ENCODE assay signal across 1 worm cellular context in the genomic region with DNA sequence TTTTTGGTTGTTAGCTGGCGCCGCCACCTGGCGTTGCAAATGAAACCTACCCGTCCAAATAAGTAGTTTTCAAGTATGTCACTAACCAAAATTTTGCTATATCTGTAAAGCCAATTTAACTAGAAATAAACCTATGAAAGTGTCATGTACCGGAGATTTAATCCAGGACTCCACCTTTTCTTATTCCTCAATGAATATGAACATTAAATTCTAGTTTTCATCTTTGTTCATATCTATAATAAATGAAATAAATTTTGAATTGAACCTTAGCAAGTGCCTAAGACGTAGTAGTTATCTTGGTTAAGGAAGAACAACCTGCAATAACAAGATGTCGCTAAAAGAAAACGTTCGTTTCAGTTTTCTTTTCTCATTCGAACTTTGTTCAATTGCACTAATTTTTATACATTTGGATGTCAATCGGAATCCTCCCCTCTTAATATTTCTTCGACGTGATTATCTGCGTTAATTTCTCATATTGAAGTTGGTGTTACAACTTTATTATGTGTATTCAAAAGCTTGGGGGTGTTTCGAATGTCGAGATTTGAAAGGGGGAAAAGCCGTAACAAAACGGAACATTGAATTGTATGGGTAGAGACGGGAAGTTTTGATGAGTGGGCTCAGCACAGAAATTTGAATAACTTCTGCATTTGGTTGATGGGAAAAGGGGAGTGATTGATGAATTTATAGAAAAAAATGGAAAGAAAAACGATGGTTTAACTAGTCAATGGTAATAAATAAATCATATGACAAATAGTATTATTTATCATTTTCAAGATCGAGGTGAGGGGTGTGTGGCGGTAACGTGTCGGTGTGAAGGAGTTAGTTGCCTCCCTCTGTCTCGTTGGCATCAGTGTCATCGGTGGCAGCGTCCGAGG.
TF ChIP-seq lines count a peak whose summit lies in the region.

No protein-coding gene starts in this region.

TF ChIP-seq in whole organism, L1 larva, 84 proteins besides CTCF, POLR2A, EP300 and RAD21 (continued from another document):
- TF ChIP-seq pag-3 (tag; optimal IDR thresholded peaks at IDR 0.05; lab: Kevin White, UChicago; ENCODE audit: borderline replicate concordance, insufficient read depth) = no peak
- TF ChIP-seq tbx-2 (tag; optimal IDR thresholded peaks at IDR 0.05; lab: Kevin White, UChicago) = no peak
- no peak for TF ChIP-seq unc-30 (tag; optimal IDR thresholded peaks at IDR 0.05; lab: Kevin White, UChicago)
- no peak for TF ChIP-seq ces-1 (GFP tag; optimal IDR thresholded peaks at IDR 0.05; lab: Kevin White, UChicago)
- no peak for TF ChIP-seq ceh-8 (GFP tag; optimal IDR thresholded peaks at IDR 0.05; lab: Kevin White, UChicago)
- no peak for TF ChIP-seq elt-3 (tag; optimal IDR thresholded peaks at IDR 0.05; lab: Kevin White, UChicago)
- TF ChIP-seq swsn-7 (tag; optimal IDR thresholded peaks at IDR 0.05; lab: Kevin White, UChicago) = no peak
- TF ChIP-seq rnt-1 (tag; optimal IDR thresholded peaks at IDR 0.05; lab: Kevin White, UChicago) = no peak
- TF ChIP-seq unc-130 (tag; optimal IDR thresholded peaks at IDR 0.05; lab: Kevin White, UChicago) = no peak
- 0 out of 2 replicates have a peak, but pooled peaks have one; percentile 12 for TF ChIP-seq nhr-19 (GFP tag; conservative IDR thresholded peaks at IDR 0.05; lab: Robert Waterston, UW)
- TF ChIP-seq alr-1 (tag; optimal IDR thresholded peaks at IDR 0.05; lab: Kevin White, UChicago; ENCODE audit: borderline replicate concordance) = no peak
- no peak for TF ChIP-seq skn-1 (tag; optimal IDR thresholded peaks at IDR 0.05; lab: Kevin White, UChicago)
- TF ChIP-seq snu-23 (GFP tag; optimal IDR thresholded peaks at IDR 0.05; lab: Kevin White, UChicago) = peak; percentile 58
- TF ChIP-seq nhr-12 (tag; optimal IDR thresholded peaks at IDR 0.05; lab: Kevin White, UChicago) = no peak
- TF ChIP-seq hlh-4 (tag; optimal IDR thresholded peaks at IDR 0.05; lab: Kevin White, UChicago) = no peak
- no peak for TF ChIP-seq nhr-237 (tag; optimal IDR thresholded peaks at IDR 0.05; lab: Kevin White, UChicago)
- no peak for TF ChIP-seq fkh-4 (tag; optimal IDR thresholded peaks at IDR 0.05; lab: Kevin White, UChicago; ENCODE audit: borderline replicate concordance)
- TF ChIP-seq C04F5.9 (tag; optimal IDR thresholded peaks at IDR 0.05; lab: Kevin White, UChicago) = no peak
- no peak for TF ChIP-seq mdl-1 (tag; optimal IDR thresholded peaks at IDR 0.05; lab: Kevin White, UChicago)
- peak; percentile 78 for TF ChIP-seq aly-2 (tag; optimal IDR thresholded peaks at IDR 0.05; lab: Kevin White, UChicago)
- no peak for TF ChIP-seq nhr-28 (tag; optimal IDR thresholded peaks at IDR 0.05; lab: Kevin White, UChicago)
- TF ChIP-seq irx-1 (tag; optimal IDR thresholded peaks at IDR 0.05; lab: Kevin White, UChicago) = no peak
- 0 out of 2 replicates have a peak, but pooled peaks have one; percentile 27 for TF ChIP-seq ceh-88 (GFP tag; IDR thresholded peaks at IDR 0.05; lab: Robert Waterston, UW)
- peak; percentile 31 for TF ChIP-seq lin-14 (GFP tag; optimal IDR thresholded peaks at IDR 0.05; lab: Kevin White, UChicago)
- TF ChIP-seq hpl-2 (GFP tag; optimal IDR thresholded peaks at IDR 0.05; lab: Kevin White, UChicago) = no peak
- no peak for TF ChIP-seq fkh-10 (GFP tag; optimal IDR thresholded peaks at IDR 0.05; lab: Kevin White, UChicago)
